Worm (Caenorhabditis elegans) whole organism, L1 larva: Measurements from ENCODE around the gene K03A1.4.

Experiments used
- C16A3.4 ChIP-seq: fragments of 150-350 bp; optimal IDR thresholded peaks from 2 replicates; lab custom pipeline; 2014; ENCODE audit warnings: missing biosample characterization, missing genetic modification characterization
- Y116A8C.19 ChIP-seq: sonication (generic microtip); optimal IDR thresholded peaks from 2 replicates; lab custom pipeline; 2016; ENCODE audit warnings: missing compliant biosample characterization, missing genetic modification characterization, borderline replicate concordance
- dsc-1 ChIP-seq: sonication (generic microtip); optimal IDR thresholded peaks from 2 replicates; lab custom pipeline; 2016; ENCODE audit warnings: mild to moderate bottlenecking, missing genetic modification characterization, missing compliant biosample characterization
- elt-3 ChIP-seq, 6 experiments: fragments of 150-350 bp in 1 of 6; sonication (generic microtip); optimal IDR thresholded peaks; 2 replicates each; lab custom pipeline; 2017 to 2018; ENCODE audit warnings: missing biosample characterization in 6 of 6, missing genetic modification characterization in 6 of 6, inconsistent platforms in 1 of 6
- fkh-10 ChIP-seq: sonication (generic microtip); optimal IDR thresholded peaks from 2 replicates; lab custom pipeline; 2017; ENCODE audit warnings: missing biosample characterization, missing genetic modification reagents, missing genetic modification characterization
- fos-1 ChIP-seq: fragments of 150-350 bp; optimal IDR thresholded peaks from 2 replicates; lab custom pipeline; 2014; ENCODE audit warnings: missing biosample characterization, missing genetic modification characterization
- jun-1 ChIP-seq: fragments of 150-350 bp; optimal IDR thresholded peaks from 2 replicates; lab custom pipeline; 2014; ENCODE audit warnings: missing biosample characterization, missing genetic modification reagents, missing genetic modification characterization
- nhr-47 ChIP-seq: sonication (generic microtip); optimal IDR thresholded peaks from 2 replicates; lab custom pipeline; 2016; ENCODE audit warnings: mild to moderate bottlenecking, missing genetic modification characterization, moderate library complexity, missing compliant biosample characterization
- nhr-76 ChIP-seq: sonication (generic microtip); optimal IDR thresholded peaks from 2 replicates; lab custom pipeline; 2017; ENCODE audit warnings: missing biosample characterization, missing genetic modification characterization
- nhr-77 ChIP-seq: fragments of 150-350 bp; optimal IDR thresholded peaks from 2 replicates; lab custom pipeline; 2014; ENCODE audit warnings: missing biosample characterization, missing genetic modification characterization
- zag-1 ChIP-seq: fragments of 150-350 bp; optimal IDR thresholded peaks from 2 replicates; lab custom pipeline; 2014; ENCODE audit warnings: missing biosample characterization, missing genetic modification characterization

ce11 chrX:7260327-7261019, 38.1 kb downstream of the K03A1.4 start, which contains the start of gene lact-1:
- TF ChIP-seq jun-1 (tag; lab: Kevin White, UChicago): no peak
- no peak for TF ChIP-seq fos-1 (tag; lab: Kevin White, UChicago)
- no peak for TF ChIP-seq zag-1 (tag; lab: Kevin White, UChicago)
- no peak for TF ChIP-seq nhr-77 (tag; lab: Kevin White, UChicago)
- TF ChIP-seq elt-3 (tag; optimal IDR thresholded peaks at IDR 0.05; lab: Kevin White, UChicago): no peak
- no peak for TF ChIP-seq Y116A8C.19 (tag; lab: Kevin White, UChicago)
- TF ChIP-seq nhr-47 (tag; lab: Kevin White, UChicago): no peak
- no peak for TF ChIP-seq C16A3.4 (tag; lab: Kevin White, UChicago)
- no peak for TF ChIP-seq fkh-10 (GFP tag; lab: Kevin White, UChicago)
- TF ChIP-seq nhr-76 (tag; lab: Kevin White, UChicago): no peak
- no peak for TF ChIP-seq dsc-1 (tag; lab: Kevin White, UChicago)
